Worm (Caenorhabditis elegans) whole organism, L3 larva: ENCODE measurements around the gene R01H2.4.

ENCODE experiments used
- R02D3.7 ChIP-seq: fragments of 150-350 bp; optimal IDR thresholded peaks from 2 replicates; lab custom pipeline; 2014; ENCODE audit warnings: missing biosample characterization, missing genetic modification characterization
- ZK546.5 ChIP-seq: sonication (generic microtip); optimal IDR thresholded peaks from 2 replicates; lab custom pipeline; 2017; ENCODE audit warnings: missing biosample characterization, missing genetic modification characterization
- aly-2 ChIP-seq: fragments of 150-350 bp; optimal IDR thresholded peaks from 2 replicates; lab custom pipeline; 2014; ENCODE audit warnings: missing biosample characterization, missing genetic modification characterization
- ceh-16 ChIP-seq: sonication (generic microtip); optimal IDR thresholded peaks from 2 replicates; lab custom pipeline; 2017; ENCODE audit warnings: missing biosample characterization, missing genetic modification characterization
- ceh-28 ChIP-seq: fragments of 150-350 bp; optimal IDR thresholded peaks from 2 replicates; lab custom pipeline; 2014; ENCODE audit warnings: missing biosample characterization, missing genetic modification reagents, missing genetic modification characterization
- ceh-82 ChIP-seq: fragments of 150-350 bp; optimal IDR thresholded peaks from 2 replicates; lab custom pipeline; 2014; ENCODE audit warnings: missing biosample characterization, missing genetic modification characterization
- daf-12 ChIP-seq: fragments of 150-350 bp; optimal IDR thresholded peaks from 2 replicates; lab custom pipeline; 2014; ENCODE audit warnings: missing biosample characterization, missing genetic modification reagents, missing genetic modification characterization
- elt-2 ChIP-seq: sonication (generic microtip); optimal IDR thresholded peaks from 2 replicates; lab custom pipeline; 2016; ENCODE audit warnings: missing genetic modification reagents, mild to moderate bottlenecking, missing genetic modification characterization, missing compliant biosample characterization
- elt-3 ChIP-seq, 3 experiments: fragments of 150-350 bp in 1 of 3; sonication (generic microtip) in 2 of 3; optimal IDR thresholded peaks; 2 replicates in 2 of 3; 4 replicates in 1 of 3; lab custom pipeline; 2014 to 2017; ENCODE audit warnings: missing biosample characterization in 3 of 3, missing genetic modification characterization in 3 of 3
- eor-1 ChIP-seq, 2 experiments: fragments of 150-350 bp; optimal IDR thresholded peaks; 2 replicates each; lab custom pipeline; 2014 to 2018; ENCODE audit warnings: missing biosample characterization in 2 of 2, missing genetic modification characterization in 2 of 2
- fkh-10 ChIP-seq: sonication (generic microtip); optimal IDR thresholded peaks from 2 replicates; lab custom pipeline; 2017; ENCODE audit warnings: missing biosample characterization, missing genetic modification reagents, missing genetic modification characterization
- fos-1 ChIP-seq: fragments of 150-350 bp; optimal IDR thresholded peaks from 2 replicates; lab custom pipeline; 2014; ENCODE audit warnings: missing biosample characterization, missing genetic modification characterization
- hmg-11 ChIP-seq: sonication (generic microtip); optimal IDR thresholded peaks from 2 replicates; lab custom pipeline; 2016; ENCODE audit warnings: missing genetic modification characterization, missing compliant biosample characterization
- lin-15B ChIP-seq: fragments of 150-350 bp; optimal IDR thresholded peaks from 2 replicates; lab custom pipeline; 2014; ENCODE audit warnings: missing biosample characterization, missing genetic modification characterization
- lin-39 ChIP-seq: fragments of 150-350 bp; optimal IDR thresholded peaks from 2 replicates; lab custom pipeline; 2018; ENCODE audit warnings: missing biosample characterization, missing genetic modification reagents, missing genetic modification characterization
- lsy-12 ChIP-seq: sonication (generic microtip); optimal IDR thresholded peaks from 2 replicates; lab custom pipeline; 2016; ENCODE audit warnings: mild to moderate bottlenecking, missing genetic modification characterization, missing compliant biosample characterization
- mdl-1 ChIP-seq: fragments of 150-350 bp; optimal IDR thresholded peaks from 2 replicates; lab custom pipeline; 2014; ENCODE audit warnings: missing biosample characterization, missing genetic modification characterization
- mml-1 ChIP-seq: fragments of 150-350 bp; sonication (generic microtip); optimal IDR thresholded peaks from 3 replicates; lab custom pipeline; 2014; ENCODE audit warnings: missing biosample characterization, missing genetic modification characterization
- nfya-1 ChIP-seq: sonication (generic microtip); optimal IDR thresholded peaks from 2 replicates; lab custom pipeline; 2017; ENCODE audit warnings: missing genetic modification characterization, mild to moderate bottlenecking, missing compliant biosample characterization, antibody characterized with exemption, moderate library complexity; ENCODE audit not compliant: insufficient read depth
- nhr-11 ChIP-seq: fragments of 150-350 bp; optimal IDR thresholded peaks from 2 replicates; lab custom pipeline; 2014; ENCODE audit warnings: missing biosample characterization, missing genetic modification characterization
- nhr-12 ChIP-seq: fragments of 150-350 bp; optimal IDR thresholded peaks from 2 replicates; lab custom pipeline; 2014; ENCODE audit warnings: missing biosample characterization, missing genetic modification characterization
- nhr-23 ChIP-seq: fragments of 150-350 bp; optimal IDR thresholded peaks from 2 replicates; lab custom pipeline; 2014; ENCODE audit warnings: missing biosample characterization, missing genetic modification reagents, missing genetic modification characterization
- nhr-237 ChIP-seq: fragments of 150-350 bp; optimal IDR thresholded peaks from 2 replicates; lab custom pipeline; 2014; ENCODE audit warnings: missing biosample characterization, missing genetic modification characterization
- nhr-25 ChIP-seq: sonication (generic microtip); optimal IDR thresholded peaks from 2 replicates; lab custom pipeline; 2017; ENCODE audit warnings: missing biosample characterization, missing genetic modification characterization
- nhr-43 ChIP-seq: sonication (generic microtip); optimal IDR thresholded peaks from 2 replicates; lab custom pipeline; 2016; ENCODE audit warnings: mild to moderate bottlenecking, missing genetic modification characterization, missing compliant biosample characterization; ENCODE audit not compliant: poor library complexity, severe bottlenecking
- nhr-67 ChIP-seq: fragments of 150-350 bp; optimal IDR thresholded peaks from 2 replicates; lab custom pipeline; 2014; ENCODE audit warnings: missing biosample characterization, missing genetic modification characterization
- nhr-76 ChIP-seq: fragments of 150-350 bp; sonication (generic microtip); optimal IDR thresholded peaks from 5 replicates; lab custom pipeline; 2014; ENCODE audit warnings: missing biosample characterization, missing genetic modification characterization
- nhr-77 ChIP-seq: fragments of 150-350 bp; optimal IDR thresholded peaks from 2 replicates; lab custom pipeline; 2014; ENCODE audit warnings: missing biosample characterization, missing genetic modification characterization
- pha-4 ChIP-seq: fragments of 150-350 bp; optimal IDR thresholded peaks from 2 replicates; lab custom pipeline; 2014; ENCODE audit warnings: missing biosample characterization, missing genetic modification reagents, missing genetic modification characterization
- sea-2 ChIP-seq: fragments of 150-350 bp; sonication (generic microtip); optimal IDR thresholded peaks from 4 replicates; lab custom pipeline; 2014; ENCODE audit warnings: missing biosample characterization, missing genetic modification reagents, missing genetic modification characterization
- snpc-4 ChIP-seq: fragments of 150-350 bp; optimal IDR thresholded peaks from 2 replicates; lab custom pipeline; 2014; ENCODE audit warnings: missing biosample characterization, missing genetic modification characterization
- unc-62 ChIP-seq: fragments of 150-350 bp; sonication (generic microtip); optimal IDR thresholded peaks from 4 replicates; lab custom pipeline; 2014; ENCODE audit warnings: missing biosample characterization, missing genetic modification reagents, missing genetic modification characterization
- ztf-11 ChIP-seq: fragments of 150-350 bp; optimal IDR thresholded peaks from 2 replicates; lab custom pipeline; 2014; ENCODE audit warnings: missing biosample characterization, missing genetic modification characterization
- ztf-4 ChIP-seq: fragments of 150-350 bp; optimal IDR thresholded peaks from 2 replicates; lab custom pipeline; 2014; ENCODE audit warnings: missing biosample characterization, missing genetic modification characterization

The R01H2.4 gene

DNA sequence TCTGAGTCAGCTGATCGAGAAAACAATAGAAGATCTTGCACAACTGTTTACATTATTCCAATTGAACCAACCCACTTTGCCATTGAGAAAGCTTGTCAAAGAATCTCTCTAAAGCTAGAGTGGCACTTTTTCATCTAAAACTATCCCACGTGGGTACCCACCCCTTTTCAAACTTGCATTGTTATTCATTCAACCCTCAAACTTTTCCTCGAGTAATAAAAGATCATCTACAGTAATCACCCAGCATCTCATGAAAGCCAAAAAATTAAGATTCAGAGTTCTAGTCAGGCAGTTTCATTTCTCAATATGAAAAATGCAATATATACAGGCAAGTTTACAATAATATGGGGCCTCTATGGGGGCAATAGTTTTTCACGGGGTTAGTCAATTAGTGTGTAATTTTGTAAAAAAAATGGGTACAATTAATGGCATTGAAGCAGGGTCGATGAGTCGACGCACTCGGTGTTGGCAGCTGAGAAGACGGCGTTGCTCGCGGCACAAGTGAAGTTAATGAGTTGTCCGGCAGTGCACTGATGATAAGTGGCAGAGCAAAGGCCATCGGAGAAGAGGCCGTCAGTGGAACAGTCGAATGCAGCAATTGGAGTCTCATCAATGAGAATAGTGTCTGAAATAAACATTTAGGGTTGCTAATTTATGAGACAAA lies 37.9 kb upstream of the R01H2.4 start:
- TF ChIP-seq nhr-11: no peak
- TF ChIP-seq ceh-82: no peak
- no peak for TF ChIP-seq fkh-10
- no peak for TF ChIP-seq lin-15B
- TF ChIP-seq R02D3.7 (tag; lab: Kevin White, UChicago): no peak
- no peak for TF ChIP-seq nhr-43
- no peak for TF ChIP-seq nhr-77
- no peak for TF ChIP-seq mdl-1 (tag; lab: Kevin White, UChicago)
- no peak for TF ChIP-seq pha-4
- no peak for TF ChIP-seq nhr-23 (tag; lab: Kevin White, UChicago)
- no peak for TF ChIP-seq nhr-67 (tag; lab: Kevin White, UChicago)
- no peak for TF ChIP-seq lin-39 (tag; lab: Kevin White, UChicago)

DNA sequence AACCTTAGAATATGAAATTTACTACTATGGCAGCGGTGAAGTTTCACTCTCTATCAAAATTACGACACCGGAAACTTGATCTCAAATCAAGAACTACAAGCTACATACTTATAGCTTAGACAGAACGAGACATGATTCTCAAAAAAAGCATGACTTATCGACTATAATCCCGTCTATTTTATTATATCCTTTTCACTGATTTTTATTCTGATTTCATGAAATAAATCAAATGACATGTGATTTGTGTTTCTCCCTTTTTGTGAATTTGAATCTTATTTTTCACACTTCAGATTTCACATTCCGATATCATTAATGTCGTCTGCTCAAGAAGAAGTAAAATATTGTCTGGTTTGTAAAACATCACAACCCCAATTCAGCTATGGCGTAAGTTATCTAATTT lies 35.9 kb upstream of the R01H2.4 start, which contains the start of gene ZK418.11:
Gene ZK418.11, plus strand, starts transcription at position 289 of the 400 bp plus-strand sequence.
- TF ChIP-seq nhr-11: peak; percentile 43
- TF ChIP-seq daf-12 (tag; lab: Kevin White, UChicago): no peak
- no peak for TF ChIP-seq ztf-4 (tag; lab: Kevin White, UChicago)

DNA sequence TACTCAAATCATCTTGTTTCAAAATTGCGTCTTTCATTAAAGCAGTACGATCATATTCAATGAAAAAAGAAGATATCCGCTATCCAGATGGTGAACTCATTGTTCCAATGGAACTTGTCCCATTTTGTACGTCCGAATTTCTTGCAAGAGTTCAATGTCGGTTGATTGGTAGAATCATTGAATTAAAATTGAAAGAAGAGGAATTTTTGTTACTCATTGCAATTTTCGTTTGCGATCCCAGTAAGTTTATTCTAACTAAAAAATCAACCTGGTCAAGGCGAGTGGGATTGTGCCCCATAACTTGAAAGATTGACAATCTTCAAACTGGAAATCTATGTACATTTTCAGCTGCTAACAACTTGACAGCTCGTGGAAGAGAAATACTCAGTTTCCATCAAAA lies 32.4 kb upstream of the R01H2.4 start:
- TF ChIP-seq mml-1 (tag; lab: Kevin White, UChicago) (no peak), unc-62 (no peak), nhr-67 (tag; lab: Kevin White, UChicago) (no peak), nhr-12 (tag; lab: Kevin White, UChicago) (no peak), mdl-1 (tag; lab: Kevin White, UChicago) (no peak), lsy-12 (tag; lab: Kevin White, UChicago) (no peak), daf-12 (tag; lab: Kevin White, UChicago) (no peak), fos-1 (tag; lab: Kevin White, UChicago) (no peak), nhr-25 (no peak), hmg-11 (tag; lab: Kevin White, UChicago) (no peak), eor-1 (tag; optimal IDR thresholded peaks at IDR 0.05; lab: Kevin White, UChicago) (no peak), sea-2 (GFP tag; lab: Kevin White, UChicago) (no peak), ceh-82 (no peak), nhr-237 (tag; lab: Kevin White, UChicago) (no peak), aly-2 (tag; lab: Kevin White, UChicago) (no peak)

DNA sequence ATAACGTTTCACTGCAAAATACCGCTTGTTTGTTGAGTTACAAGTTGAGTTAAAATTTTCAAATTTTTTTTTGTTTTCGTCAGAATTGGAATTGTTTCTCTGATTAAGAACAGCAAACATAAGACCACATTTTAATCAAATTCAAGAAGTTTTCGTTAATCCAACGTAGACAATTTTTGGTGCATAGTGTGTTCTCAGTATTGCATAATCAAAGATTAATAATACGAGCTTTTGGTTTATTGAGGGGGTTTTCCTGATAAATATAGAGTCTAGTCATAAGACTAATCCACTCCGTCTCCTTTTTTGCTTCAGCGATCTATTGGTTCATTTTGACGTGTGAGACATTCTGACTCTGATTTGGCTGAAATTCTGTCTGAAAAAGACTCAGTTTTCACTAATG lies 31.1 kb upstream of the R01H2.4 start, which contains the start of gene nhr-9:
Gene nhr-9, plus strand, starts transcription at position 307 of the 400 bp plus-strand sequence.
- TF ChIP-seq hmg-11 (tag; lab: Kevin White, UChicago): no peak
- TF ChIP-seq elt-3 (tag; optimal IDR thresholded peaks at IDR 0.05; lab: Kevin White, UChicago): no peak
- peak; percentile 13 for TF ChIP-seq nhr-11
- no peak for TF ChIP-seq mml-1 (tag; lab: Kevin White, UChicago)
- no peak for TF ChIP-seq aly-2 (tag; lab: Kevin White, UChicago)
- TF ChIP-seq lin-39 (tag; lab: Kevin White, UChicago): no peak
- TF ChIP-seq ceh-28 (tag; lab: Kevin White, UChicago): no peak
- TF ChIP-seq elt-2 (tag; lab: Kevin White, UChicago): no peak

DNA sequence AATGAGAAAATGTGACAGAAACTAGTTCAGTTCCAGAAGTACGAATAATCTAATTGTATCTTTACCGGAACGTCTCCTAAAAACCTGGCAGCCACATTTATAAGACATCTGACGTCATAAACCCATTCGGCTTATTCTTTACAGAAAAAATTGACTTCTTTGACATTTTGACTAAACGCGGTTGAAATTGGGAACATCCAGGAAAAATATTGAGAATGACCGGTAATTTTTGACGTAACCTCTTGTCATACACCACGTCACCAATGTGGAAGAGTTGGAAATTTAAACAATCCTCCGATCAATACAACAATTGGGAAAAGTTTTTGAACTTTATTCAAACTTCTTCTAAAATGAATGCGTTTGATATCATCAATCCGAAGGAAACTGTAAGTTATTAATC lies 27.0 kb upstream of the R01H2.4 start, which contains the start of gene ZK418.2:
Gene ZK418.2, plus strand, starts transcription at position 301 of the 400 bp plus-strand sequence.
- TF ChIP-seq eor-1 (tag; optimal IDR thresholded peaks at IDR 0.05; lab: Kevin White, UChicago) (no peak), nhr-43 (no peak), R02D3.7 (tag; lab: Kevin White, UChicago) (no peak), nhr-76 (tag; lab: Kevin White, UChicago) (no peak), ztf-4 (tag; lab: Kevin White, UChicago) (no peak), nhr-67 (tag; lab: Kevin White, UChicago) (no peak), ZK546.5 (tag; lab: Kevin White, UChicago) (no peak), fkh-10 (no peak), snpc-4 (tag; lab: Kevin White, UChicago) (no peak), ceh-16 (tag; lab: Kevin White, UChicago) (no peak), lin-39 (tag; lab: Kevin White, UChicago) (no peak), mml-1 (tag; lab: Kevin White, UChicago) (no peak), ztf-11 (no peak), nfya-1 (tag; lab: Kevin White, UChicago) (no peak)
